Fruit fly (Drosophila melanogaster) whole organism, wandering third instar larva: ENCODE results near the gene CG15563.

Source experiments
- Abd-B ChIP-seq: fragments of >200 bp; optimal IDR thresholded peaks from 2 replicates; lab custom pipeline; 2017; ENCODE audit warnings: missing biosample characterization, missing genetic modification characterization
- CG32264 ChIP-seq: fragments of 200-800 bp; sonication (Bioruptor generic); optimal IDR thresholded peaks from 2 replicates; lab custom pipeline; 2016; ENCODE audit warnings: missing biosample characterization, missing genetic modification characterization
- CG9705 ChIP-seq: fragments of 200-800 bp; sonication (Bioruptor generic); optimal IDR thresholded peaks from 2 replicates; lab custom pipeline; 2018; ENCODE audit warnings: missing biosample characterization, mild to moderate bottlenecking, missing genetic modification characterization
- CrebA ChIP-seq: fragments of 200-800 bp; sonication (Bioruptor generic); optimal IDR thresholded peaks from 2 replicates; lab custom pipeline; 2016; ENCODE audit warnings: missing biosample characterization, mild to moderate bottlenecking, missing genetic modification characterization, borderline replicate concordance
- Dfd ChIP-seq: fragments of >200 bp; optimal IDR thresholded peaks from 2 replicates; lab custom pipeline; 2017; ENCODE audit warnings: missing biosample characterization, missing genetic modification characterization
- Dif ChIP-seq: fragments of 200-275, 200-300 bp; sonication (Bioruptor generic); optimal IDR thresholded peaks from 2 replicates; lab custom pipeline; 2018; ENCODE audit warnings: missing biosample characterization, missing genetic modification characterization; ENCODE audit not compliant: partially characterized antibody
- HLH106 ChIP-seq: fragments of 200-800 bp; optimal IDR thresholded peaks from 3 replicates; lab custom pipeline; 2019; ENCODE audit warnings: missing biosample characterization, mild to moderate bottlenecking, missing genetic modification characterization, moderate library complexity
- Hnf4 ChIP-seq: fragments of 200-800 bp; sonication (Bioruptor generic); optimal IDR thresholded peaks from 2 replicates; lab custom pipeline; 2016; ENCODE audit warnings: missing biosample characterization, mild to moderate bottlenecking, missing genetic modification characterization
- Hr78 ChIP-seq: fragments of >200 bp; optimal IDR thresholded peaks from 2 replicates; lab custom pipeline; 2017; ENCODE audit warnings: missing biosample characterization, missing genetic modification characterization
- Hr83 ChIP-seq: fragments of 200-300 bp; sonication (Bioruptor generic); optimal IDR thresholded peaks from 2 replicates; lab custom pipeline; 2016; ENCODE audit warnings: missing biosample characterization, mild to moderate bottlenecking, missing genetic modification characterization, moderate library complexity; ENCODE audit not compliant: poor library complexity, severe bottlenecking
- Jra ChIP-seq: sonication (Bioruptor generic); optimal IDR thresholded peaks from 2 replicates; lab custom pipeline; 2016; ENCODE audit warnings: missing biosample characterization, missing genetic modification characterization
- Mio ChIP-seq: sonication (Bioruptor generic); optimal IDR thresholded peaks from 2 replicates; lab custom pipeline; 2016; ENCODE audit warnings: missing biosample characterization, missing genetic modification characterization
- Myc ChIP-seq: fragments of >200 bp; optimal IDR thresholded peaks from 2 replicates; lab custom pipeline; 2017
- N ChIP-seq: fragments of >200 bp; optimal IDR thresholded peaks from 2 replicates; lab custom pipeline; 2018; ENCODE audit warnings: missing biosample characterization, missing external identifiers, missing genetic modification characterization
- OdsH ChIP-seq: fragments of 200-800 bp; sonication (Bioruptor generic); optimal IDR thresholded peaks from 2 replicates; lab custom pipeline; 2016; ENCODE audit warnings: missing biosample characterization, mild to moderate bottlenecking, missing genetic modification characterization
- Rel ChIP-seq, 2 experiments: fragments of 200-800 bp; sonication (Bioruptor generic) in 1 of 2; optimal IDR thresholded peaks; 2 replicates in 1 of 2; 3 replicates in 1 of 2; lab custom pipeline; 2016 to 2019; ENCODE audit warnings: mild to moderate bottlenecking in 2 of 2, missing biosample characterization in 2 of 2, missing genetic modification characterization in 2 of 2, moderate library complexity in 1 of 2
- Sp1 ChIP-seq: fragments of 200-800 bp; sonication (Bioruptor generic); optimal IDR thresholded peaks from 3 replicates; lab custom pipeline; 2019; ENCODE audit warnings: missing biosample characterization, mild to moderate bottlenecking, missing genetic modification characterization, moderate library complexity
- Vsx2 ChIP-seq: fragments of 200-300, 225-300 bp; sonication (Bioruptor generic); optimal IDR thresholded peaks from 2 replicates; lab custom pipeline; 2018; ENCODE audit warnings: missing biosample characterization, missing genetic modification characterization; ENCODE audit not compliant: partially characterized antibody
- br ChIP-seq: fragments of 200-800 bp; sonication (Bioruptor generic); optimal IDR thresholded peaks from 2 replicates; lab custom pipeline; 2016; ENCODE audit warnings: missing biosample characterization, missing genetic modification characterization
- brk ChIP-seq: fragments of 200-800 bp; sonication (Bioruptor generic); optimal IDR thresholded peaks from 2 replicates; lab custom pipeline; 2016; ENCODE audit warnings: missing biosample characterization, mild to moderate bottlenecking, missing genetic modification characterization
- dl ChIP-seq, 2 experiments: fragments of 175-275, 200-275 bp in 1 of 2; fragments of 200-275 bp in 1 of 2; sonication (Bioruptor generic); optimal IDR thresholded peaks; lab custom pipeline; 2018; ENCODE audit warnings: mild to moderate bottlenecking in 2 of 2, missing biosample characterization in 2 of 2, missing genetic modification characterization in 2 of 2, moderate library complexity in 2 of 2; ENCODE audit not compliant: partially characterized antibody in 2 of 2, insufficient read depth in 1 of 2
- dmrt93B ChIP-seq: fragments of 200-800 bp; sonication (Bioruptor generic); optimal IDR thresholded peaks from 2 replicates; lab custom pipeline; 2018; ENCODE audit warnings: missing biosample characterization, mild to moderate bottlenecking, missing genetic modification characterization
- dsf ChIP-seq: sonication (Bioruptor generic); optimal IDR thresholded peaks from 2 replicates; lab custom pipeline; 2016; ENCODE audit warnings: missing biosample characterization, missing genetic modification characterization, borderline replicate concordance
- ey ChIP-seq: fragments of 200-800 bp; sonication (Bioruptor generic); optimal IDR thresholded peaks from 2 replicates; lab custom pipeline; 2016; ENCODE audit warnings: missing biosample characterization, missing genetic modification characterization
- foxo ChIP-seq, 2 experiments: fragments of 200-800 bp; sonication (Bioruptor generic); optimal IDR thresholded peaks; 2 replicates in 1 of 2; 3 replicates in 1 of 2; lab custom pipeline; 2016 to 2017; ENCODE audit warnings: missing biosample characterization in 2 of 2, missing genetic modification characterization in 2 of 2
- h ChIP-seq: fragments of 200-800 bp; sonication (Bioruptor generic); optimal IDR thresholded peaks from 3 replicates; lab custom pipeline; 2016; ENCODE audit warnings: missing biosample characterization, mild to moderate bottlenecking, missing genetic modification characterization
- jim ChIP-seq: fragments of 175-275, 200-325 bp; sonication (Bioruptor generic); optimal IDR thresholded peaks from 2 replicates; lab custom pipeline; 2016; ENCODE audit warnings: missing biosample characterization, mild to moderate bottlenecking, missing genetic modification characterization
- lola ChIP-seq: fragments of >200 bp; optimal IDR thresholded peaks from 2 replicates; lab custom pipeline; 2017; ENCODE audit warnings: missing biosample characterization, missing genetic modification characterization
- pan ChIP-seq: fragments of >200 bp; optimal IDR thresholded peaks from 2 replicates; lab custom pipeline; 2017
- psq ChIP-seq: fragments of 200-800 bp; sonication (Bioruptor generic); optimal IDR thresholded peaks from 3 replicates; lab custom pipeline; 2017; ENCODE audit warnings: missing biosample characterization, mild to moderate bottlenecking, missing genetic modification characterization, moderate library complexity
- rgr ChIP-seq: fragments of 200-800 bp; sonication (Bioruptor generic); optimal IDR thresholded peaks from 3 replicates; lab custom pipeline; 2016; ENCODE audit warnings: missing biosample characterization, mild to moderate bottlenecking, missing genetic modification characterization
- sage ChIP-seq: fragments of 200-800 bp; sonication (Bioruptor generic); optimal IDR thresholded peaks from 2 replicates; lab custom pipeline; 2016; ENCODE audit warnings: missing biosample characterization, mild to moderate bottlenecking, missing genetic modification characterization
- sv ChIP-seq: fragments of 200-800 bp; sonication (Bioruptor generic); optimal IDR thresholded peaks from 3 replicates; lab custom pipeline; 2016; ENCODE audit warnings: missing biosample characterization, missing genetic modification characterization
- tai ChIP-seq: sonication (Bioruptor generic); optimal IDR thresholded peaks from 2 replicates; lab custom pipeline; 2016; ENCODE audit warnings: missing biosample characterization, missing genetic modification characterization
- usp ChIP-seq: fragments of >200 bp; optimal IDR thresholded peaks from 2 replicates; lab custom pipeline; 2017; ENCODE audit warnings: missing biosample characterization, missing genetic modification characterization
- woc ChIP-seq: sonication (Bioruptor generic); optimal IDR thresholded peaks from 2 replicates; lab custom pipeline; 2016; ENCODE audit warnings: missing biosample characterization, mild to moderate bottlenecking, missing genetic modification characterization

CG15563 gene

DNA sequence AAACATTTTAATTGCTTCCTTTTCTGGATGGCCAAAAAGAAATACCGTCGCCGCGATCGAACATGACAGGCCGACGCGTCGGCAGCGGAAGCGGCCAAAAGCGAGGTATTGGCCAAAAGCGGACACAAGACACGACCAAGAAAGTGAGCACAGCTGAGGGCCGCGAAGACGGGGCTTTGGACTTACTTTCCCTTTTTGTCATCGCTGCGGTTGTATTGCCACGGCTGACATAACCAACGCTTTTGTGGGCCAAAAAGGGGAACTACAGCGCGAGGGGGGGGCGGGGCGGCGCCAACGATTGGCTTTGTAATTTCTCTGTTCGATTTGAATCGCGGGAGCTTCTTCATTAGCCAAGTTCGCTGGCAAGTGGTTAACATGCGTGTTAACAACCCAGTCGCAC is 13.6 kb upstream of the CG15563 start:
- TF ChIP-seq CG9705 (GFP tag; lab: Kevin White, UChicago) (no peak), N (no peak)

DNA sequence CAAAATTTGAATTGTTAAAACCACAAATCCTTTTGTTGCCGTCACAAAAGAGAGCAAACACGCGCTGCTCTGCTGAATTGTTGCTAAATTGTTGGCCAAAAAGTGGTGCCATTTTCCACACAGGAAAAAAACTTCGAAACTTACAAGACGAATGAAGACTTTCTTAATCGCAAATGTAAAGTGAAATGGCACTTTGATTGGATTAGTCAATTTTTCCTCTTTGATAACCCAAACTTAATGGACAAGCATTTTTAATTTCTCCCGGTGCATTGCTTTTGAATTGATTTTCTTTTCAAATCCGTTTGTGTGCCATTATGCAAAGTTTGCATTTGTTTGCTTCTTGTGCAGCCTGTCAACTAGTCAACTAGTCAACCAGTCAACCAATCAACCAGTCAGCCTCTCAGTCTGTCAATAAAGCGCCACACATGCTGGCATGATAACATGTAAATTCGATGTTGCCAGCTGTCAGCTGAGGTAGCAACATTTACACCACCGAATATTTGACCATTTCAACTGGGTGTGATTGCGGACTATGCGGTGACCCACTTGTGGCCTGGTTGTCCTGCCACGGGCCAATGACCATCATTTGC is 11.0 kb upstream of the CG15563 start:
- no peak for TF ChIP-seq pan (lab: Kevin White, UChicago)
- no peak for TF ChIP-seq Jra (GFP tag; lab: Kevin White, UChicago)
- TF ChIP-seq sage: no peak
- TF ChIP-seq ey (GFP tag; lab: Kevin White, UChicago): no peak
- no peak for TF ChIP-seq psq (GFP tag; lab: Kevin White, UChicago)
- no peak for TF ChIP-seq CG9705 (GFP tag; lab: Kevin White, UChicago)
- TF ChIP-seq Abd-B: no peak
- TF ChIP-seq tai (GFP tag; lab: Kevin White, UChicago): no peak
- no peak for TF ChIP-seq lola (GFP tag; lab: Kevin White, UChicago)
- TF ChIP-seq CG32264 (GFP tag; lab: Kevin White, UChicago): no peak
- TF ChIP-seq sv (GFP tag; lab: Kevin White, UChicago): no peak
- TF ChIP-seq Dif (GFP tag; lab: Kevin White, UChicago): no peak
- no peak for TF ChIP-seq dsf (GFP tag; lab: Kevin White, UChicago)
- TF ChIP-seq usp: no peak
- no peak for TF ChIP-seq foxo (GFP tag; optimal IDR thresholded peaks at IDR 0.05; lab: Kevin White, UChicago)
- TF ChIP-seq Myc: no peak
- TF ChIP-seq dmrt93B (GFP tag; lab: Kevin White, UChicago): no peak
- no peak for TF ChIP-seq h (GFP tag; lab: Kevin White, UChicago)
- no peak for TF ChIP-seq Vsx2 (GFP tag; lab: Kevin White, UChicago)
- TF ChIP-seq, all 38 proteins: peak for 0

DNA sequence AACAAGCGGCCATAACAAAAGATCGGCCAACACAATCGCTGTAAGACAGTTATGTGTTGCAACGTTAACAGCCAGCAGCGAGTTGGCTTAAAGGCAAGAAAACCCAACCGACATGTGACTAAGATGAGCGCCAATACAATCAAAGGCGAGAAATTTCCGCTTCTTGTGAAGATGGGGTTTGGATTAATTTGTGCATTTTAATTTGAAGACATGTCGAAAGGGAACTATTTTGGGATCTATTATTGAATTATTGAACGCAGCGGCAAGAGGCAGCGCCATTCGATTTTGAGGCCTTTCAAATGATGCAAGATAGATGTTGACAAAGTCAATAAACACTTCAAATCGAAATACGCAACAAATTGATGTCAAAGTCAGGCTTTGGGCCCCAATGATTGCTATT is 9.0 kb upstream of the CG15563 start:
- TF ChIP-seq woc: no peak
- no peak for TF ChIP-seq pan (lab: Kevin White, UChicago)
- TF ChIP-seq CrebA (GFP tag; lab: Kevin White, UChicago): no peak
- TF ChIP-seq CG32264 (GFP tag; lab: Kevin White, UChicago): no peak
- no peak for TF ChIP-seq jim (GFP tag; lab: Kevin White, UChicago)
- TF ChIP-seq h (GFP tag; lab: Kevin White, UChicago): no peak
- no peak for TF ChIP-seq brk (GFP tag; lab: Kevin White, UChicago)
- TF ChIP-seq OdsH: no peak
- TF ChIP-seq dmrt93B (GFP tag; lab: Kevin White, UChicago): no peak
- TF ChIP-seq br (GFP tag; lab: Kevin White, UChicago): no peak
- no peak for TF ChIP-seq usp
- no peak for TF ChIP-seq Hr83
- TF ChIP-seq Mio (GFP tag; lab: Kevin White, UChicago): no peak
- no peak for TF ChIP-seq Dfd (GFP tag; lab: Kevin White, UChicago)
- no peak for TF ChIP-seq psq (GFP tag; lab: Kevin White, UChicago)
- TF ChIP-seq Vsx2 (GFP tag; lab: Kevin White, UChicago): no peak

DNA sequence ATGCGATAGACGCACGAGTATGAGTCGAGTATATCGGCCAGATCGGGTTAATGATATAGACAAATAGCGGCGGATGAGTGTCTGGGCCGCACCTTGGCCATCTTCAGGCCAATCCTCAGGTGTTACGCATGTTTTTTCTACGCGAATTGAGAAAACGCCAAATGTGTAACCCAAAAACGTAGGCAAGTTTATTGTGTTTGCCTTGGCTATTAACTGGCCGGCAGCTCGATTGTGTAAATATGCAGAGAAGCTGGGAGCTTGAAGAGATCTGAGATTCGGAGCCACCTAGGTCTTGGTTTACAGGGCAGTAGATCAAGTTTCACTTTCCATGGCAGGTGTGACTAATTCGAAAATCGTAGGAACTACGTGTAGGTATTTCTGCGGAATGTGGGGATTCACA is 7.9 kb upstream of the CG15563 start:
- no peak for TF ChIP-seq brk (GFP tag; lab: Kevin White, UChicago)
- TF ChIP-seq sv (GFP tag; lab: Kevin White, UChicago): no peak
- TF ChIP-seq CG32264 (GFP tag; lab: Kevin White, UChicago): no peak

DNA sequence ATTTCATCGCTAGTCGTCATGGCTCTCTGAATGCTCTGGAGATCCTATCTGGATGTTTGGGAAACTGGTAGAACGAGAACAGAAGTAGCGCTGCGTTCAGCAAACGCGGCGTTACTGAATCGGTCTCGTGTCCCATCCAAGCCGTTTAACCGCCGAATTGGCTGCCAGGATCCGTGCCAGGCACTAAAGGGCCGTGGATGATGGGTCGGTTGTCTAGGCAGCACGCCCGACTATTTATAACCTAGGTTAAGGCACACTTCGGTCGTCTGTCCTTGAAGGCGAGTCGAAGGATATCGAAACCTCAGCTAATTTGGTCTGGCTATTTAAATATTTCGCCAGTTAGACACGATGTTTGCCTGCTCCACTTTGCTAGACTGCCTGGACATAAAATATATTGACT is 3.1 kb upstream of the CG15563 start, which contains the start of gene CG15564:
Gene CG15564, minus strand, starts transcription at position 101 of the 400 bp plus-strand sequence.
- TF ChIP-seq jim (GFP tag; lab: Kevin White, UChicago) (no peak), Hr78 (GFP tag; lab: Kevin White, UChicago) (no peak), br (GFP tag; lab: Kevin White, UChicago) (no peak), lola (GFP tag; lab: Kevin White, UChicago) (no peak), Rel (GFP tag; optimal IDR thresholded peaks at IDR 0.05; lab: Kevin White, UChicago) (no peak), Rel (tag; optimal IDR thresholded peaks at IDR 0.05; lab: Kevin White, UChicago) (no peak), dl (GFP tag; optimal IDR thresholded peaks at IDR 0.05; lab: Kevin White, UChicago; ENCODE audit: insufficient read depth in 1 of 2, partially characterized antibody in 2 of 2) (no peak), Hnf4 (no peak), Jra (GFP tag; lab: Kevin White, UChicago) (no peak), Sp1 (GFP tag; lab: Kevin White, UChicago) (no peak), sv (GFP tag; lab: Kevin White, UChicago) (no peak), HLH106 (tag; lab: Kevin White, UChicago) (no peak), Dif (GFP tag; lab: Kevin White, UChicago) (no peak), dsf (GFP tag; lab: Kevin White, UChicago) (no peak), Myc (no peak), pan (lab: Kevin White, UChicago) (no peak), foxo (GFP tag; optimal IDR thresholded peaks at IDR 0.05; lab: Kevin White, UChicago) (no peak), Mio (GFP tag; lab: Kevin White, UChicago) (no peak), dmrt93B (GFP tag; lab: Kevin White, UChicago) (no peak), rgr (no peak)
